Worm (Caenorhabditis elegans): ENCODE results near the gene F22E5.13.

DNA sequence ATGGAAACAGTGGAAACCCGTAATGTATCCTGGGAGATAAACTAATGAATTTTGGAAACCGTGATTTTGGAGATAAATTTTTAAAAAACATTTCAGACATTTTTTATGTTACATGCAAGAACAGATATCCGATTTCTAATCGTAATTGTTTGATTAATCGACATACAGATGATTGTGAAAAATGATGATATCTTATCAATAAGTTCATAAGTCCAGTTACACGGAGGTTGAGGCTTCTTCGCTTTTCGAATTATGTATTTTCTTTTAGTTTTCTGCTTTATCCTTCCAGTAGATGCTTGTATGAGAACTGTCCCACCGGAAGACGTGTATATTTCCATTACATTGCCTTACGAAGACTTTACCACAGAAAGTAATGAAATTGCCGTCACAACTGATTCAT is 16.2 kb upstream of the F22E5.13 start, which contains the start of gene F22E5.22:
- no peak for TF ChIP-seq ztf-11 (tag; optimal IDR thresholded peaks at IDR 0.05)
- no peak for TF ChIP-seq fos-1 (tag; optimal IDR thresholded peaks at IDR 0.05)
- TF ChIP-seq nhr-12 (tag; optimal IDR thresholded peaks at IDR 0.05), result no peak
- TF ChIP-seq nhr-237 (tag; optimal IDR thresholded peaks at IDR 0.05), result no peak
- no peak for TF ChIP-seq eor-1 (tag; optimal IDR thresholded peaks at IDR 0.05)
- TF ChIP-seq mdl-1 (tag; optimal IDR thresholded peaks at IDR 0.05), result no peak
- no peak for TF ChIP-seq lin-15B (tag; optimal IDR thresholded peaks at IDR 0.05)
- TF ChIP-seq elt-2 (tag; optimal IDR thresholded peaks at IDR 0.05), result no peak
- TF ChIP-seq nfya-1 (tag; optimal IDR thresholded peaks at IDR 0.05; ENCODE audit: insufficient read depth), result no peak
- no peak for TF ChIP-seq pha-4 (tag; optimal IDR thresholded peaks at IDR 0.05)
- no peak for TF ChIP-seq tbx-2 (tag; optimal IDR thresholded peaks at IDR 0.05)

Data from whole organism, L3 larva.